Worm (Caenorhabditis elegans) whole organism, midembryonic: Measurements from ENCODE around the gene zipt-2.1.

ENCODE experiments used
- cog-1 ChIP-seq: sonication (generic microtip); optimal IDR thresholded peaks from 2 replicates; lab custom pipeline; 2016; ENCODE audit warnings: missing genetic modification characterization, missing compliant biosample characterization
- tab-1 ChIP-seq: fragments of 200-800 bp; sonication (Bioruptor generic); IDR thresholded peaks from 2 replicates; pipeline ENCODE4 v1.3.6; 2022; ENCODE audit warnings: missing genetic modification characterization, missing compliant biosample characterization

DNA sequence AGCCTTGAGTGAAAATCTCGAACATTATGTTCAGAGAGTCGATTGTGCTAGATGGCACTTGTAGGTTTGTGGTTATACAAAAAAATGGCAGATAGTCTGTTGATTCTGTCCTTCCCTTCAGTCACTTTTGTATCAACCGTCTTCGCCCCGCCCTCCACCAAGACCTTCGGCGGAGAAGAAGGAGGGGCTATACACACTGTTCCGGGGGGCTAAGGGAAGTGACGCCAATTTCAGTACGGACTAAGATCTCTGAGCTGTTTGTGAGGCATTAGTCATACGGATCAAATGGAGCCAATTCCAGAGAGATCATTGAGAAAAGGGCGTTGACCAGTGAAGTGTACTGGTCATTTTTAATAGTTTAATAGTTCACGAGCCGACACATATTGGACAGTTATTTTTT is 18.9 kb upstream of the zipt-2.1 start, which contains the start of gene swt-3:
- TF ChIP-seq tab-1 (no peak), cog-1 (tag; lab: Kevin White, UChicago) (no peak)
